Fruit fly (Drosophila melanogaster) ovary, adult (tissue): ENCODE data around the gene CG4914.

Experiments used
- CG17801 ChIP-seq: fragments of 200-800 bp; optimal IDR thresholded peaks from 2 replicates; lab custom pipeline; 2019; ENCODE audit warnings: missing biosample characterization, mild to moderate bottlenecking, missing genetic modification characterization, moderate library complexity; ENCODE audit not compliant: partially characterized antibody

CG4914 gene

dm6 chr3L:14665802-14666351 is 12.1 kb downstream of the CG4914 start:
- TF ChIP-seq CG17801 (GFP tag; lab: Kevin White, UChicago): peak; percentile 40

DNA sequence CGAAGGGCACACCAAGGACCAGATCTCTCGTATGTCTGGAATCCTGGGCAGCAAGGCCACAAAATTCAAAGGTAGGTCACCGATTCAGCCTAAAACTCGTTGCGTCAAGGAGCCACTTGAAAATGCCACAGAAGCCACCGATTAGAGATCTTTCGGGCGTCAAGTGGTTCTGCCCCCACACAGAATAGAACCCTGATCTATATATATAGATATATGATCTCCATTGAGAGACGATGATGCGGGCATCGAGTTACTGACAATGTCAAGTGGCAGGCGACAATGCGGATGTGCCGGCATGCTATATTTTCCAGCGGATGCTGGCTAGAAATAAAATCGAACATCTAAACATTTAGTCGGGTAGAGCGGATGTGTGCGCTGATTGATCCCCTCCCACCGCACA is 13.6 kb downstream of the CG4914 start:
- TF ChIP-seq CG17801 (GFP tag; lab: Kevin White, UChicago): no peak

DNA sequence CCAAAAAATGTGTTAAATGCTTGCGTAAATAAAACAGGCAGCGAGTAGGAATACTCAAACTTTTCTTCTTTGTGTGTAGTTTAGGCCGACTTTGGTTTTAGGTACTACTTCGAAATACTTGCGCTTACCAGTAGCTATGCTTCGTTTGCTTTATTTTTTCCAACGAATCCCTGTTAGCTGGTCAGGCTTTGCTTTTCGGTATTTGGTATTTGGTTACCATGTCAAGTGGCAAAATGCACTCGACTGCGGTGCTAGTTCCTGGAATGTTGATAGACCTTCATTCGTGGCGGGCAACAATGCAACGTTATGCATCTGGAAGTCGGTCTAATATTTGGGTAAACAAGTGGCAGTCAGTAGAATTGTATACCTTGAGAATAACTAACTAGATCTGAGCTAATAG is 14.2 kb downstream of the CG4914 start:
- no peak for TF ChIP-seq CG17801 (GFP tag; lab: Kevin White, UChicago)

- no peak for TF ChIP-seq CG17801 (GFP tag; lab: Kevin White, UChicago)
Observed at dm6 chr3L:14661567-14662258, 16.2 kb downstream of the CG4914 start.

DNA sequence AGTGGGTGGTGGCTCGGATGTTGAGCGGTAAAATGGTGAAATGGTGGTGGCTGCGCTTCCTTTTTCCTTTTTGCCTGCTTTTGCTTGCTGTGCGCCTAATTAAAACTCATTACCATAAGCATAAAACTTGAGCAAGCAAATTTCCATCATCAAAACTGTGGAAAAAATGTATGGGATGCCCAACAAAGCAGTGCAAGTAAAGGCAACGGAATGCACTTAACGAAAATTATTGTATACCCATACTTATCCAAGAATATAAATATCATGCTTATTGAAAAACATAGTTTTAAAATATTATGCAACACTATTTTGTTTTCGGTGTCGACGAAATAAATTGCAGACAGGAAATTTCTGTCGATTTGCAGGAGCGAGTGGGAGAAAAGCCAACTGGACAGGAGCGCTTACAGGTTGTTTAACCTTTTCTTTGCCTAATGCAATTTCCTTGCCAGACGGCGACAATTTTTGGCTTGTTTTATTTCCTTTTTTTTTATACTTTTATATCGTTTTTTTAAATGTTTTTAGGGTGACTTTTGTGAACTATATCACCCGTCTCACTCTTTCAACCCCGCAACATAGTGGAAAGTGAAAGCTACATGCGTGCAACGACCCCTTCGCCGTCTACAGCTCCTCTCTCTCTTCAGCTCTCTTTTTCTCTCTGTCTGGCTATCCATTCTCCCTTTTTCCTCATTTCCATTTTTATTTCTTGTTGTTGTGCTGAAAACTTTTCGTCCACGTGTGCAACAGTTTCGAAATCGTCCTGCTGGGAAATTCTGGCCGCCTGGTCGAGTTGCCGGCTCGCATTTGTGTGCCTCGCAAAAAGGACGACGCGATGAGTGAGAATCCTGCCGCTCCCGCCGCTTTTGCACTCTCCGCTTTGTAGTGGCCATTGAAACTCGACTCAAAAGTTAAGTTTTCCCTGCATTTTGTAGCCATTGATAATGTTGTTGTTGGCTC is 17.7 kb downstream of the CG4914 start:
- TF ChIP-seq CG17801 (GFP tag; lab: Kevin White, UChicago): no peak

DNA sequence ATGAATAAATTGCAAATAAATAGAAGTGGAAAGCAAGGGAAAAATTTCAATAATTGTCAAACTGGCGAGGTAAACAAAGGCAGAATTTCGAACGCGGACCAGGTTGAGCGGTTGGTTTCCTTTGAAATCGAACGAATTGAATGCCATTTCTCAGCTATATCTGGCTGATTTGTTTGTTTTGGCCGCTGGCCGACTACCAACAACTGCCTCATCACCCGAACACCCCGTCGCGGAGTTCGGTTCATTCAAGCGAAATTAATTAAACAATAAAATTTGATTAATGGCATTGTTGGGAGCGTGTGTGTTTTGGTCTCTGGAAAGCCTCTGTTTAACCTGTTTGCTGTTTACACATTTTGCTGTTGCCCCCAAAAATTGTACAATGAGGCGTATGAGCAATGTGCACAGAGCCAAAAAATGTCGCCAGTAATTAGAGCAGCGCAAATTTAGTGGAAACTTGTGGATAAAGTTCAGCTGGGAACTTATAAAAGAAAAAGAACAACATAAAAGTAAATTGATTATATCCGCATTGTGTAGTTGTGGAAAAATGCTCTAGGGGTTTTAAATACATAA is 20.4 kb downstream of the CG4914 start:
- TF ChIP-seq CG17801 (GFP tag; lab: Kevin White, UChicago): no peak

- no peak for TF ChIP-seq CG17801 (GFP tag; lab: Kevin White, UChicago)
Observed at dm6 chr3L:14655681-14656080, 22.3 kb downstream of the CG4914 start.

DNA sequence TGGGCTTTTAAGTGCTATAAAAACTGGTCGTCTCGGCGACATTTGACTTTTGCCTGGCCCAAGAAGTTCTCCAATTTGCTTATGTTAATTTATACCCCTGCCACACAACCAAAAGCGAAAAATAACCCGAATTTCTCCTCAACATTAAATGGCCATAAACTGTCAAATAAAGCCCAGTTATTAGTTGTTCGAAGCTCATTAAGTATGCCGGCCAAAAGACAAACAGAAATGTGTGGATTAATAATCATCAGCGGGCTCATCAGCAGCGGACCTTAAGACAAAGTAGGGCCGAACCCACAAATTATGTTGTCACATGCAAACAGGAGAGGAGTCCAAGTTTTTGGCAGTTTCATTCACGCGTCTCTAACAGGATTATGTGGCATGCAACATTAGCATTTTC is 22.8 kb downstream of the CG4914 start:
- no peak for TF ChIP-seq CG17801 (GFP tag; lab: Kevin White, UChicago)

DNA sequence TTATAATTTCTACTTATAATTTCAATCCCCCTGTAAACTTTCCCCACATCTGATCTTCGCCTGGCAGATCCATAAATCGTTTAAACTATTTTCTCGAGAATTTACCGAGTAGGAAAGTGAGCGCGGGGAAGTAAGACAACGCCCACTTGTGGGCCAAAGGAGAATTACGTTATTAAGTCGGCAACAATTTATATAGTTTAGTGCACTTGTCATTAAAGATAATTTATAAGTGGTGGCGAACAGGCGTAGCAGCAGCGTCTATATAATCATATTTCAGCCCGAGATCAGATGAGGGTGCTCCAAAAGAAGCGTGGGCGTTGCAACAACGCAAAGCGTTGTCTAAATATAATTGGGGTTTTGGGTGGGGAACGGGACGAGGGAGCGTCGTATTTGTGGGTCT is 23.2 kb downstream of the CG4914 start:
- TF ChIP-seq CG17801 (GFP tag; lab: Kevin White, UChicago): no peak

DNA sequence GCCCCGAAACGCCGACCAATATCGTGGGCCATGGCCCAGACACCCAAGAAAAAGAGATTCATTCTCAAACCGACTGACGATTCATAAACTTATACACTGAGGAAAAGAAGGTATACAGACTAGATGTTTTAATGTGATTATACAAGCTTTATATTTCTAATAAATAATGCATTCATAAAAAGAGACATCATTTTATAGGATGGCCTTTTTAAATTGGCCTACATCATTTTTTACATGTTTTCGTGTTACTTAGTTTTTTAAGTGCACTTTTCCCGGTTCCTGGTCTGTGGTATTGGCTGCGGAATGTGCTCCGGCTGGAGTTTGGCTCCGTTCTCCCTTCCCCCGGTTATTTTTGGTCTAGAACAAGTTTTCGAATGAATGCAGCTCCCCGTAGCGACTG is 25.4 kb downstream of the CG4914 start:
- TF ChIP-seq CG17801 (GFP tag; lab: Kevin White, UChicago): no peak

- TF ChIP-seq CG17801 (GFP tag; lab: Kevin White, UChicago): no peak
Observed at dm6 chr3L:14650348-14650747, 27.6 kb downstream of the CG4914 start.

DNA sequence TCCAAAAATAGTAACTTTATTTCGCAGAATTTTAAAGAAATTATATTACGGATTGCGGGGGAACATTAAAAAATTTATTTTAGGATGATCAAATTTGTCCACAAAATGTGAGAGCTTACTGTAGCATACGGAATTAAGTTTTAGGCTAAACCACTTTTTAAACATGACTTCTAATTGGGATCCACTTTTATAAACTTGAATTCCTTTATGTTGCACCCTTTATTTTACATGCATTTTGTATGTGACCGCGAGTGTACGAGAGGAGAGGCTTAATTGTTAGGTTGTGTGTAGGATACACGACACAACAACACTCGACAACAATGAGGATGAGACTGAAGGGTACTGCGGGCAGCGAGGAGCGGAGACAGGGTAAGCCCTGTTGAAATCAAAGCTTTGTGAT is 29.0 kb downstream of the CG4914 start:
- TF ChIP-seq CG17801 (GFP tag; lab: Kevin White, UChicago): no peak

- TF ChIP-seq CG17801 (GFP tag; lab: Kevin White, UChicago): no peak
Observed at dm6 chr3L:14647210-14647869, 30.6 kb downstream of the CG4914 start.

dm6 chr3L:14645934-14646333 is 32.0 kb downstream of the CG4914 start:
- TF ChIP-seq CG17801 (GFP tag; lab: Kevin White, UChicago): no peak

dm6 chr3L:14645120-14645519 is 32.8 kb downstream of the CG4914 start:
- TF ChIP-seq CG17801 (GFP tag; lab: Kevin White, UChicago): no peak
